Worm (Caenorhabditis elegans) whole organism, L4/young adult: ENCODE data around the gene F14D2.8.

Source experiments
- W03F9.2 ChIP-seq: fragments of 150-350 bp; optimal IDR thresholded peaks from 2 replicates; lab custom pipeline; 2014; ENCODE audit warnings: missing biosample characterization, missing genetic modification characterization
- dao-5 ChIP-seq: sonication (generic microtip); optimal IDR thresholded peaks from 2 replicates; lab custom pipeline; 2016; ENCODE audit warnings: missing genotype, missing genetic modification characterization, moderate library complexity, missing compliant biosample characterization
- him-1 ChIP-seq: sonication (generic microtip); optimal IDR thresholded peaks from 2 replicates; lab custom pipeline; 2016; ENCODE audit warnings: missing genotype, missing genetic modification reagents, missing genetic modification characterization, missing compliant biosample characterization

DNA sequence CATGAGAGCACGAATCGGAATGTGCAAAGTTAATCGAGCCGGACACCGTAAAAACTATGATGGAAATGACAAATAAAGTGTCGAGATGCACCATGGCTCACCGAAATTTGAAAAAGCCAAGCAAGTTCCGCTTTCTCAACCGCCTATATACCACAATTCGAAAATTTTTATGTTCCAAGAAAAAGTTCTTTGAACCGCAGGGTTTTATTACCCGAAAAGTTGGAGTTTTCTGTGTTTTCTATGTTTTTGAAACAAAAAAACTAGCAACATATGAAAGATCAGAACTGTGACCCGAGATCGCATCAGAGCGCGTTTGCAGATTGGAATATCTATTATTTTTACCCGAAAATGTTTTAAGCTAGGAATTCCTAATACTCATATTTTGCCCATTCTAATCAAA lies 22.6 kb downstream of the F14D2.8 start, which contains the start of gene Y46D2A.3:
- no peak for TF ChIP-seq him-1
- no peak for TF ChIP-seq dao-5
- no peak for TF ChIP-seq W03F9.2
